Fruit fly (Drosophila melanogaster) whole organism, embryonic: Measurements from ENCODE around the gene CG8891.
A peak's percentile ranks its signal among the peaks of the same experiment; 100 is the strongest.

Experiments
- Awh ChIP-seq: fragments of 200-800 bp; sonication (Bioruptor generic); IDR thresholded peaks from 2 replicates; pipeline ENCODE4, ENCODE4 v1.3.6; 2022; ENCODE audit warnings: missing biosample characterization, missing genetic modification characterization
- B-H1 ChIP-seq: fragments of 200-800 bp; sonication (Bioruptor generic); IDR thresholded peaks from 3 replicates; pipeline ENCODE4 v1.3.6; 2022; ENCODE audit warnings: missing biosample characterization, missing genetic modification characterization
- CG10979 ChIP-seq: fragments of 200-800 bp; sonication (Bioruptor generic); optimal IDR thresholded peaks from 2 replicates; lab custom pipeline; 2018; ENCODE audit warnings: missing biosample characterization, mild to moderate bottlenecking, missing genetic modification characterization, moderate library complexity
- CG12071 ChIP-seq: fragments of 200-800 bp; sonication (Bioruptor generic); optimal IDR thresholded peaks from 3 replicates; lab custom pipeline; 2018; ENCODE audit warnings: missing biosample characterization, mild to moderate bottlenecking, missing genetic modification characterization
- CG12219 ChIP-seq: fragments of 200-800 bp; sonication (Bioruptor generic); optimal IDR thresholded peaks from 3 replicates; lab custom pipeline; 2018; ENCODE audit warnings: missing biosample characterization, mild to moderate bottlenecking, missing genetic modification characterization
- CG13287 ChIP-seq: fragments of 200-800 bp; sonication (Bioruptor generic); IDR thresholded peaks from 2 replicates; pipeline ENCODE4 v1.3.6; 2022; ENCODE audit warnings: missing biosample characterization, missing genetic modification characterization; ENCODE audit not compliant: partially characterized antibody
- CG18619 ChIP-seq: fragments of 200-800 bp; sonication (Bioruptor generic); optimal IDR thresholded peaks from 3 replicates; lab custom pipeline; 2017; ENCODE audit warnings: missing biosample characterization, mild to moderate bottlenecking, missing genetic modification characterization
- CG2199 ChIP-seq: fragments of 200-800 bp; sonication (Bioruptor generic); IDR thresholded peaks from 3 replicates; pipeline ENCODE4 v1.3.6; 2022; ENCODE audit warnings: missing biosample characterization, missing genetic modification characterization
- CG30020 ChIP-seq: fragments of 200-800 bp; optimal IDR thresholded peaks from 2 replicates; lab custom pipeline; 2019; ENCODE audit warnings: missing biosample characterization, mild to moderate bottlenecking, missing genetic modification characterization, moderate library complexity
- CG30403 ChIP-seq: fragments of 200-800 bp; sonication (Bioruptor generic); optimal IDR thresholded peaks from 3 replicates; lab custom pipeline; 2016; ENCODE audit warnings: missing biosample characterization, missing genetic modification characterization
- CG31365 ChIP-seq: fragments of 200-800 bp; sonication (Bioruptor generic); optimal IDR thresholded peaks from 2 replicates; lab custom pipeline; 2018; ENCODE audit warnings: missing biosample characterization, mild to moderate bottlenecking, missing genetic modification characterization
- CG6654 ChIP-seq: fragments of 200-800 bp; sonication (Bioruptor generic); optimal IDR thresholded peaks from 2 replicates; lab custom pipeline; 2017; ENCODE audit warnings: missing biosample characterization, mild to moderate bottlenecking, missing genetic modification characterization
- CG6765 ChIP-seq: fragments of 200-800 bp; sonication (Bioruptor generic); optimal IDR thresholded peaks from 3 replicates; lab custom pipeline; 2017; ENCODE audit warnings: missing biosample characterization, mild to moderate bottlenecking, missing genetic modification characterization
- CG6791 ChIP-seq: fragments of 200-800 bp; sonication (Bioruptor generic); IDR thresholded peaks from 3 replicates; pipeline ENCODE4 v1.3.6; 2022; ENCODE audit warnings: missing biosample characterization, missing genetic modification characterization; ENCODE audit not compliant: partially characterized antibody
- CG6813 ChIP-seq: fragments of 200-800 bp; sonication (Bioruptor generic); optimal IDR thresholded peaks from 2 replicates; lab custom pipeline; 2017; ENCODE audit warnings: missing biosample characterization, missing genetic modification characterization, mild to moderate bottlenecking, moderate library complexity, missing genetic modification reagents
- CG7786 ChIP-seq: fragments of 200-800 bp; sonication (Bioruptor generic); optimal IDR thresholded peaks from 2 replicates; lab custom pipeline; 2016; ENCODE audit warnings: missing biosample characterization, missing genetic modification characterization
- CG9609 ChIP-seq: fragments of 200-800 bp; sonication (Bioruptor generic); optimal IDR thresholded peaks from 3 replicates; lab custom pipeline; 2016; ENCODE audit warnings: missing biosample characterization, missing genetic modification characterization
- Dfd ChIP-seq, 2 experiments: fragments of >200 bp; optimal IDR thresholded peaks; 2 replicates each; lab custom pipeline; 2017; ENCODE audit warnings: missing biosample characterization in 2 of 2, missing genetic modification characterization in 2 of 2
- GATAe ChIP-seq: fragments of 200-800 bp; sonication (Bioruptor generic); conservative IDR thresholded peaks from 2 replicates; pipeline ENCODE4 v1.3.6; 2022; ENCODE audit warnings: missing biosample characterization, missing genetic modification characterization
- Kr ChIP-seq: fragments of 200-800 bp; sonication (Bioruptor generic); optimal IDR thresholded peaks from 2 replicates; lab custom pipeline; 2017; ENCODE audit warnings: missing biosample characterization, mild to moderate bottlenecking, missing genetic modification characterization
- Med ChIP-seq: fragments of 200-800 bp; sonication (Bioruptor generic); peaks from one replicate; lab custom pipeline; 2016; ENCODE audit warnings: missing biosample characterization, missing genetic modification characterization, mild to moderate bottlenecking, inconsistent platforms, moderate library complexity
- Optix ChIP-seq: fragments of 200-800 bp; sonication (Bioruptor generic); IDR thresholded peaks from 3 replicates; pipeline ENCODE4 v1.3.6; 2022; ENCODE audit warnings: missing biosample characterization, missing genetic modification characterization
- Stat92E ChIP-seq, 3 experiments: fragments of >200 bp in 2 of 3; fragments of 200-800 bp in 1 of 3; sonication (Bioruptor generic) in 1 of 3; optimal IDR thresholded peaks; 2 replicates each; lab custom pipeline; 2017 to 2019; ENCODE audit warnings: missing biosample characterization in 3 of 3, missing genetic modification characterization in 3 of 3, mild to moderate bottlenecking in 1 of 3, moderate library complexity in 1 of 3
- Trl ChIP-seq, 3 experiments: fragments of >200 bp in 2 of 3; fragments of 200-800 bp in 1 of 3; sonication (Bioruptor generic) in 1 of 3; optimal IDR thresholded peaks; 2 replicates in 1 of 3; 3 replicates in 2 of 3; lab custom pipeline; 2016 to 2017; ENCODE audit warnings: missing biosample characterization in 1 of 3, missing genetic modification characterization in 1 of 3
- Xbp1 ChIP-seq: fragments of 200-800 bp; sonication (Bioruptor generic); optimal IDR thresholded peaks from 3 replicates; lab custom pipeline; 2016; ENCODE audit warnings: missing biosample characterization, mild to moderate bottlenecking, missing genetic modification characterization
- btn ChIP-seq: fragments of 200-800 bp; sonication (Bioruptor generic); optimal IDR thresholded peaks from 2 replicates; lab custom pipeline; 2016; ENCODE audit warnings: missing biosample characterization, missing genetic modification characterization
- cad ChIP-seq: fragments of >200 bp; optimal IDR thresholded peaks from 2 replicates; lab custom pipeline; 2017; ENCODE audit warnings: missing biosample characterization, missing genetic modification characterization
- croc ChIP-seq: fragments of 200-800 bp; sonication (Bioruptor generic); conservative IDR thresholded peaks from 3 replicates; pipeline ENCODE4 v1.3.6; 2022; ENCODE audit warnings: missing biosample characterization, missing genetic modification characterization
- dan ChIP-seq: fragments of 200-800 bp; sonication (Bioruptor generic); IDR thresholded peaks from 2 replicates; pipeline ENCODE4 v1.3.6; 2022; ENCODE audit warnings: missing biosample characterization, missing genetic modification characterization
- dpn ChIP-seq, 2 experiments: fragments of 200-800 bp; sonication (Bioruptor generic); optimal IDR thresholded peaks; 3 replicates each; lab custom pipeline; 2016; ENCODE audit warnings: missing biosample characterization in 2 of 2, missing genetic modification characterization in 2 of 2
- esg ChIP-seq: fragments of 200-800 bp; sonication (Bioruptor generic); conservative IDR thresholded peaks from 2 replicates; pipeline ENCODE4 v1.3.6; 2022; ENCODE audit warnings: missing biosample characterization, missing genetic modification characterization
- exex ChIP-seq: fragments of 200-800 bp; sonication (Bioruptor generic); optimal IDR thresholded peaks from 4 replicates; lab custom pipeline; 2018; ENCODE audit warnings: missing biosample characterization, mild to moderate bottlenecking, missing genetic modification characterization, moderate library complexity
- gce ChIP-seq: fragments of 200-800 bp; sonication (Bioruptor generic); IDR thresholded peaks from 3 replicates; pipeline ENCODE4 v1.3.6; 2022; ENCODE audit warnings: missing biosample characterization, missing genetic modification characterization
- ind ChIP-seq: fragments of 200-800 bp; sonication (Bioruptor generic); optimal IDR thresholded peaks from 3 replicates; lab custom pipeline; 2016; ENCODE audit warnings: missing biosample characterization, missing genetic modification characterization
- ken ChIP-seq: fragments of 200-800 bp; sonication (Bioruptor generic); IDR thresholded peaks from 3 replicates; pipeline ENCODE4 v1.3.6; 2022; ENCODE audit warnings: missing biosample characterization, missing genetic modification characterization
- lov ChIP-seq, 2 experiments: fragments of 200-800 bp in 1 of 2; fragments of >200 bp in 1 of 2; sonication (Bioruptor generic) in 1 of 2; IDR thresholded peaks in 1 of 2; optimal IDR thresholded peaks in 1 of 2; 2 replicates in 1 of 2; 3 replicates in 1 of 2; pipeline versions ENCODE4 v1.3.6 to Lab custom; 2017 to 2022; ENCODE audit warnings: missing biosample characterization in 1 of 2, missing genetic modification characterization in 1 of 2
- org-1 ChIP-seq: fragments of 200-800 bp; sonication (Bioruptor generic); optimal IDR thresholded peaks from 2 replicates; lab custom pipeline; 2017; ENCODE audit warnings: missing biosample characterization, missing genetic modification characterization
- pan ChIP-seq, 4 experiments: fragments of >200 bp in 3 of 4; fragments of 200-800 bp in 1 of 4; sonication (Bioruptor generic) in 1 of 4; optimal IDR thresholded peaks in 3 of 4; IDR thresholded peaks in 1 of 4; 2 replicates each; pipeline versions ENCODE4 v1.3.6 to Lab custom; 2017 to 2022; ENCODE audit warnings: missing biosample characterization in 2 of 4, missing genetic modification characterization in 2 of 4, mixed read lengths in 1 of 4
- pum ChIP-seq: fragments of 200-800 bp; sonication (Bioruptor generic); optimal IDR thresholded peaks from 2 replicates; lab custom pipeline; 2016; ENCODE audit warnings: missing biosample characterization, missing genetic modification characterization
- sim ChIP-seq: fragments of 200-800 bp; sonication (Bioruptor generic); IDR thresholded peaks from 2 replicates; pipeline ENCODE4 v1.3.6; 2022; ENCODE audit warnings: missing biosample characterization, missing genetic modification characterization
- slbo ChIP-seq: fragments of 200-800 bp; sonication (Bioruptor generic); IDR thresholded peaks from 2 replicates; pipeline ENCODE4 v1.3.6; 2022; ENCODE audit warnings: missing biosample characterization, missing genetic modification characterization
- sr ChIP-seq: fragments of 200-800 bp; sonication (Bioruptor generic); IDR thresholded peaks from 3 replicates; pipeline ENCODE4 v1.3.6; 2022; ENCODE audit warnings: missing biosample characterization, missing genetic modification characterization
- toy ChIP-seq: fragments of 200-800 bp; sonication (Bioruptor generic); IDR thresholded peaks from 2 replicates; pipeline ENCODE4 v1.3.6; 2022; ENCODE audit warnings: missing biosample characterization, missing genetic modification characterization
- tup ChIP-seq: fragments of 200-800 bp; sonication (Bioruptor generic); optimal IDR thresholded peaks from 2 replicates; lab custom pipeline; 2016; ENCODE audit warnings: missing biosample characterization, mild to moderate bottlenecking, missing genetic modification characterization, moderate library complexity
- wdn ChIP-seq: fragments of 200-800 bp; sonication (Bioruptor generic); IDR thresholded peaks from 2 replicates; pipeline ENCODE4 v1.3.6; 2022; ENCODE audit warnings: missing biosample characterization, missing genetic modification characterization

The CG8891 gene

DNA sequence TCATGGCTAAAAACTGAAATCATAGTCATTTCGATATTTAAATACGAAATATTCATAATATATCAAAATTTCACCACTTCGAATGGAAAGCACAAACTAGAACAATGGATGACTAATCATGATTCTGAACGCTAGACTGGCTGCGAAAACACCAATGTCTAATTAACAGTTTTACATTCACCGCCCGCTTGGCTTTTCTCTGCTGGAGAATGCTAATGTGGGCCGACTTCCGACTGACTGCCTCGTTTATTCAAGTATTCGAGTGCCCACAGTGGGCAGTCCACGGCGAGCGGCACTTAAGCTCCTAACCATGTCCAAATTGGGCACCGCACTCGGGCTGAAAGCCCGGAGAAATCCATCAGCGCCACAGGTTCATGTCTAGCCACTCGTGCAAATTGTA lies 22.9 kb upstream of the CG8891 start:
- TF ChIP-seq CG6654 (GFP tag; lab: Kevin White, UChicago) (peak; percentile 92), CG9609 (GFP tag; lab: Kevin White, UChicago) (no peak), wdn (0 out of 2 replicates have a peak, but pooled peaks have one; percentile 17), ind (GFP tag; lab: Kevin White, UChicago) (no peak), cad (GFP tag; lab: Kevin White, UChicago) (peak; percentile 33), CG12219 (GFP tag; lab: Kevin White, UChicago) (no peak), toy (GFP tag; lab: Robert Waterston, UW) (peak; percentile 41; the same call in 1 of the 2 replicates), slbo (GFP tag; lab: Robert Waterston, UW) (0 out of 2 replicates have a peak, but pooled peaks have one; percentile 5), pum (GFP tag; lab: Kevin White, UChicago) (no peak), Xbp1 (GFP tag; lab: Kevin White, UChicago) (no peak), Med (GFP tag; lab: Kevin White, UChicago) (peak; percentile 40), CG13287 (GFP tag; lab: Robert Waterston, UW) (no peak)

DNA sequence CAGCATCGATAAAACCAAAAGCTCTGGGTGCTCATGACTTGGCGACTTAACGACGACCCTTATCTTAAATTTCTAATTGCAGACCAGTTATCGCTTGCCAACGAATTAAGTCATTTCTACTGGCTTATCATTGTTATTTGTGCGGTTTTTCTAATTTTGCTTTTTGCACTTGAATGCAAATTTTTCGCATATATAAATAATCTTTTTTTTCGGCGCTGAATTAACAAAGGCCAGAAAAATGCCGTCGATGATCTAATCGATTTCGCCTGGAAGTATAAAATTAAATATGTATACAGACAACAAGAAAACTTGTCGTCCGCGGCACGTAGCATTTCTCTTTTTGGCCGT lies 22.4 kb upstream of the CG8891 start:
- peak in 1 of 2 experiments; percentile 3 for TF ChIP-seq Trl (optimal IDR thresholded peaks at IDR 0.05; lab: Kevin White, UChicago)
- no peak for TF ChIP-seq Trl (GFP tag; optimal IDR thresholded peaks at IDR 0.05; lab: Kevin White, UChicago)
- TF ChIP-seq Optix (GFP tag; lab: Robert Waterston, UW), result no peak
- TF ChIP-seq exex, result peak; percentile 21

DNA sequence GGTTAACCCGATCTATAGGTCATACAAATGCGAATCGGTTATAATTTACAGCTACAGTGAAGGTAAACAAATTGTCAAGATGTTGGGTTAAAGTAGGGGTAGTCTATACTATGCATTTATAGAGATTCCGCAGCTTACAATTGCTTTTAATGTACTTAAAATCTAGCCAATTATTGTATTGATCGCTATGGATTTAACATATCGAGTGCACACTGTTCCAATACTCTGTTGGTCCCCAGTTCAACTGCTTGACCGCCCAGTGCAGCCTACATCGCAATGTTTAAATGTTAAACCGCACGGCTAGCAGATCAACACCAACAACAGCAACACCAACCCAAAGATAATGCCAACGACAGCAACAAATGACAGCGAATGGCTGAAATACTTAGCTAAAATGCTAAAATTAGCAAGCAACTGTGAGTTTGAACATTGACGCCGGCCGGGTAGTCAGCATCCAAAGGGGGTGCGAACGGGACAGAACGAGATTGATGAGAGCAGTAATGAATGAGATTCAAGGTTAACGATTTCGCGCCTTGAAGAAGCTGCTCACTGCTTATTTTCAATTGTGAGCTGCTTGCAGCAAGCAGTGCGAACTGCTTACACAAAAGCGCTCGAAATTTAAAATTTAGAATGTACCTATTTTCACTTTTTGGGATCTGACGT lies 21.9 kb upstream of the CG8891 start:
- TF ChIP-seq CG6791, result peak; percentile 60; the same call in 1 of the 3 replicates
- 0 out of 3 replicates have a peak, but pooled peaks have one; percentile 7 for TF ChIP-seq sr
- TF ChIP-seq org-1 (GFP tag; lab: Kevin White, UChicago), result no peak
- no peak for TF ChIP-seq Kr (GFP tag; lab: Kevin White, UChicago)
- peak; percentile 39 for TF ChIP-seq B-H1 (GFP tag; lab: Robert Waterston, UW)
- TF ChIP-seq gce (GFP tag; lab: Robert Waterston, UW), result peak; percentile 12; the same call in 1 of the 3 replicates
- TF ChIP-seq CG6813 (GFP tag; lab: Kevin White, UChicago), result no peak
- TF ChIP-seq pan (optimal IDR thresholded peaks at IDR 0.05; lab: Kevin White, UChicago), result no peak
- TF ChIP-seq pan (GFP tag; optimal IDR thresholded peaks at IDR 0.05 in 1 of 2, IDR thresholded peaks at IDR 0.05 in 1 of 2), result peak in 1 of 2 experiments; percentile 65
- TF ChIP-seq CG7786 (GFP tag; lab: Kevin White, UChicago), result no peak
- TF ChIP-seq CG31365, result peak; percentile 100
- TF ChIP-seq CG12071 (GFP tag; lab: Kevin White, UChicago), result no peak
- no peak for TF ChIP-seq CG6765
- peak; percentile 41; the same call in 1 of the 2 replicates for TF ChIP-seq esg (GFP tag; lab: Robert Waterston, UW)
- TF ChIP-seq ken (GFP tag; lab: Robert Waterston, UW), result peak; percentile 28; the same call in 1 of the 3 replicates
- TF ChIP-seq CG18619, result no peak
- no peak for TF ChIP-seq CG30020 (tag; lab: Kevin White, UChicago)
- TF ChIP-seq GATAe (GFP tag; lab: Robert Waterston, UW), result no peak; the same call in 1 of the 2 replicates
- TF ChIP-seq Awh (GFP tag; lab: Robert Waterston, UW), result peak; percentile 8; the same call in 1 of the 2 replicates
- TF ChIP-seq CG10979 (tag; lab: Kevin White, UChicago), result no peak
- no peak for TF ChIP-seq Stat92E (GFP tag; optimal IDR thresholded peaks at IDR 0.05; lab: Kevin White, UChicago)
- no peak for TF ChIP-seq sim (GFP tag; lab: Robert Waterston, UW)
- TF ChIP-seq CG2199 (GFP tag; lab: Robert Waterston, UW), result peak; percentile 93
- TF ChIP-seq Dfd (GFP tag; optimal IDR thresholded peaks at IDR 0.05; lab: Kevin White, UChicago), result peak in 1 of 2 experiments; percentile 98
- no peak for TF ChIP-seq lov (optimal IDR thresholded peaks at IDR 0.05; lab: Kevin White, UChicago)
- peak; percentile 73; the same call in 2 of the 3 replicates for TF ChIP-seq lov (GFP tag; IDR thresholded peaks at IDR 0.05; lab: Robert Waterston, UW)
- no peak for TF ChIP-seq tup (GFP tag; lab: Kevin White, UChicago)
- no peak for TF ChIP-seq btn (GFP tag; lab: Kevin White, UChicago)
- TF ChIP-seq CG30403, result no peak
- TF ChIP-seq croc, result peak; percentile 12; the same call in 2 of the 3 replicates
- TF ChIP-seq dpn (GFP tag; optimal IDR thresholded peaks at IDR 0.05; lab: Kevin White, UChicago), result peak in 1 of 2 experiments; percentile 4
- peak; percentile 66 for TF ChIP-seq dan
